Fruit fly (Drosophila melanogaster): ENCODE results near the gene CG5112.
A peak's percentile ranks its signal among the peaks of the same experiment; 100 is the strongest.

The CG5112 gene

dm6 chr3R:25451832-25452231 lies 39.4 kb upstream of the CG5112 start (continued):
- peak; percentile 13 to 31 for TF ChIP-seq bsh (GFP tag; optimal IDR thresholded peaks at IDR 0.05)
- no peak for TF ChIP-seq sisA (GFP tag; IDR thresholded peaks at IDR 0.05)
- no peak for TF ChIP-seq Dref (GFP tag; IDR thresholded peaks at IDR 0.05)
- no peak for TF ChIP-seq D (optimal IDR thresholded peaks at IDR 0.05)
- peak; percentile 2 for TF ChIP-seq D (GFP tag; optimal IDR thresholded peaks at IDR 0.05)
- no peak for TF ChIP-seq nerfin-1 (tag; optimal IDR thresholded peaks at IDR 0.05)
- TF ChIP-seq gfzf (GFP tag; optimal IDR thresholded peaks at IDR 0.05) = no peak
- TF ChIP-seq kni (GFP tag; optimal IDR thresholded peaks at IDR 0.05) = no peak
- TF ChIP-seq sima (GFP tag; optimal IDR thresholded peaks at IDR 0.05) = no peak
- no peak for TF ChIP-seq CG8478 (optimal IDR thresholded peaks at IDR 0.05)
- no peak for TF ChIP-seq CG7372 (GFP tag; IDR thresholded peaks at IDR 0.05)
- no peak for TF ChIP-seq Myb (GFP tag; optimal IDR thresholded peaks at IDR 0.05)
- peak; percentile 23 for TF ChIP-seq CoRest (tag; optimal IDR thresholded peaks at IDR 0.05)
- peak; percentile 26 for TF ChIP-seq CG17829 (tag; optimal IDR thresholded peaks at IDR 0.05)
- TF ChIP-seq Side (GFP tag; optimal IDR thresholded peaks at IDR 0.05) = no peak
- TF ChIP-seq Opbp (GFP tag; IDR thresholded peaks at IDR 0.05; ENCODE audit: partially characterized antibody) = no peak
- peak; percentile 4 for TF ChIP-seq CG12391 (tag; optimal IDR thresholded peaks at IDR 0.05)
- no peak for TF ChIP-seq salm (tag; optimal IDR thresholded peaks at IDR 0.05)
- no peak for TF ChIP-seq HmgZ (tag; optimal IDR thresholded peaks at IDR 0.05)
- no peak for TF ChIP-seq Dp (GFP tag; optimal IDR thresholded peaks at IDR 0.05)
- no peak for TF ChIP-seq CG3995 (GFP tag; optimal IDR thresholded peaks at IDR 0.05)
- no peak for TF ChIP-seq chif (GFP tag; optimal IDR thresholded peaks at IDR 0.05)
- no peak for TF ChIP-seq Six4 (GFP tag; optimal IDR thresholded peaks at IDR 0.05)
- no peak for TF ChIP-seq Hey (tag; optimal IDR thresholded peaks at IDR 0.05)
- no peak for TF ChIP-seq CG8924 (tag; optimal IDR thresholded peaks at IDR 0.05)
- TF ChIP-seq trem (tag; optimal IDR thresholded peaks at IDR 0.05) = peak; percentile 6
- TF ChIP-seq PHDP (tag; optimal IDR thresholded peaks at IDR 0.05) = no peak
- TF ChIP-seq Blimp-1 (GFP tag; optimal IDR thresholded peaks at IDR 0.05) = no peak
- no peak for TF ChIP-seq fd96Cb (tag; optimal IDR thresholded peaks at IDR 0.05)
- no peak for TF ChIP-seq CG6254 (GFP tag; optimal IDR thresholded peaks at IDR 0.05)
- TF ChIP-seq Hr3 (GFP tag; optimal IDR thresholded peaks at IDR 0.05) = no peak
- TF ChIP-seq fru (optimal IDR thresholded peaks at IDR 0.05) = no peak
- no peak for TF ChIP-seq sc (optimal IDR thresholded peaks at IDR 0.05)
- TF ChIP-seq sc (GFP tag; optimal IDR thresholded peaks at IDR 0.05) = no peak
- TF ChIP-seq CG17328 (GFP tag; IDR thresholded peaks at IDR 0.05) = no peak
- TF ChIP-seq Xrp1 (GFP tag; IDR thresholded peaks at IDR 0.05) = peak; percentile 43; the same call in 1 of the 2 replicates
- TF ChIP-seq Atf6 (GFP tag; IDR thresholded peaks at IDR 0.05) = no peak
- TF ChIP-seq ERR (GFP tag; optimal IDR thresholded peaks at IDR 0.05) = no peak
- no peak for TF ChIP-seq sob (GFP tag; IDR thresholded peaks at IDR 0.05)
- no peak for TF ChIP-seq gcm (GFP tag; optimal IDR thresholded peaks at IDR 0.05)
- TF ChIP-seq eve (GFP tag; optimal IDR thresholded peaks at IDR 0.05) = no peak
- no peak for TF ChIP-seq HmgD (GFP tag; optimal IDR thresholded peaks at IDR 0.05)
- TF ChIP-seq CG8388 (GFP tag; optimal IDR thresholded peaks at IDR 0.05) = no peak
- TF ChIP-seq Hmr (GFP tag; optimal IDR thresholded peaks at IDR 0.05) = peak; percentile 46
- no peak for TF ChIP-seq sna (GFP tag; IDR thresholded peaks at IDR 0.05; ENCODE audit: partially characterized antibody)
- TF ChIP-seq inv (GFP tag; IDR thresholded peaks at IDR 0.05; ENCODE audit: partially characterized antibody) = no peak
- no peak for TF ChIP-seq CG17802 (tag; optimal IDR thresholded peaks at IDR 0.05)
- no peak for TF ChIP-seq D19A (tag; optimal IDR thresholded peaks at IDR 0.05)
- no peak for TF ChIP-seq CkIIα-i1 (GFP tag; IDR thresholded peaks at IDR 0.05)
- no peak for TF ChIP-seq gce (GFP tag; IDR thresholded peaks at IDR 0.05)
- no peak for TF ChIP-seq sim (GFP tag; IDR thresholded peaks at IDR 0.05)
- no peak for TF ChIP-seq Drgx (GFP tag; IDR thresholded peaks at IDR 0.05)
- no peak for TF ChIP-seq vfl (GFP tag; optimal IDR thresholded peaks at IDR 0.05)
